Worm (Caenorhabditis elegans) whole organism, late embryonic: Measurements from ENCODE around the gene nspc-12.

Experiments used
- C08G9.2 ChIP-seq: sonication (generic microtip); optimal IDR thresholded peaks from 2 replicates; lab custom pipeline; 2016; ENCODE audit warnings: mild to moderate bottlenecking, missing genetic modification characterization, moderate library complexity, missing compliant biosample characterization
- F13H6.1 ChIP-seq: sonication (generic microtip); optimal IDR thresholded peaks from 2 replicates; lab custom pipeline; 2016; ENCODE audit warnings: missing genetic modification characterization, missing compliant biosample characterization
- K02D7.2 ChIP-seq: sonication (generic microtip); optimal IDR thresholded peaks from 2 replicates; lab custom pipeline; 2017; ENCODE audit warnings: mild to moderate bottlenecking, missing genetic modification characterization, missing compliant biosample characterization
- Y22D7AL.16 ChIP-seq: sonication (generic microtip); optimal IDR thresholded peaks from 2 replicates; lab custom pipeline; 2016; ENCODE audit warnings: missing genetic modification characterization, missing compliant biosample characterization
- ama-1 ChIP-seq: fragments of 150-350 bp; optimal IDR thresholded peaks from 2 replicates; lab custom pipeline; 2014
- ceh-18 ChIP-seq: sonication (generic microtip); optimal IDR thresholded peaks from 2 replicates; lab custom pipeline; 2016; ENCODE audit warnings: missing genetic modification characterization, missing compliant biosample characterization
- ceh-19 ChIP-seq: fragments of 200-800 bp; sonication (Bioruptor generic); optimal IDR thresholded peaks from 2 replicates; lab custom pipeline; 2018; ENCODE audit warnings: mild to moderate bottlenecking, missing genetic modification characterization, missing compliant biosample characterization
- ceh-30 ChIP-seq: fragments of 150-350 bp; optimal IDR thresholded peaks from 2 replicates; lab custom pipeline; 2014; ENCODE audit warnings: missing biosample characterization, missing genetic modification characterization
- ceh-31 ChIP-seq: sonication (generic microtip); optimal IDR thresholded peaks from 2 replicates; lab custom pipeline; 2016; ENCODE audit warnings: missing genetic modification characterization, missing compliant biosample characterization
- ceh-34 ChIP-seq: sonication (generic microtip); optimal IDR thresholded peaks from 2 replicates; lab custom pipeline; 2016; ENCODE audit warnings: mild to moderate bottlenecking, missing genetic modification characterization, missing compliant biosample characterization
- ceh-48 ChIP-seq: sonication (generic microtip); optimal IDR thresholded peaks from 2 replicates; lab custom pipeline; 2016; ENCODE audit warnings: missing genetic modification characterization, inconsistent platforms, missing compliant biosample characterization
- ceh-6 ChIP-seq: fragments of 200-800 bp; sonication (Bioruptor generic); optimal IDR thresholded peaks from 2 replicates; lab custom pipeline; 2018; ENCODE audit warnings: mild to moderate bottlenecking, missing genetic modification characterization, missing compliant biosample characterization
- ceh-9 ChIP-seq: sonication (generic microtip); optimal IDR thresholded peaks from 2 replicates; lab custom pipeline; 2016; ENCODE audit warnings: mild to moderate bottlenecking, missing genetic modification characterization, inconsistent platforms, missing compliant biosample characterization
- che-1 ChIP-seq: sonication (generic microtip); optimal IDR thresholded peaks from 2 replicates; lab custom pipeline; 2016; ENCODE audit warnings: mild to moderate bottlenecking, missing genetic modification characterization, missing compliant biosample characterization
- dve-1 ChIP-seq: sonication (generic microtip); optimal IDR thresholded peaks from 2 replicates; lab custom pipeline; 2017; ENCODE audit warnings: antibody characterized with exemption, mild to moderate bottlenecking, missing genetic modification characterization, missing compliant biosample characterization
- elt-2 ChIP-seq: sonication (generic microtip); optimal IDR thresholded peaks from 2 replicates; lab custom pipeline; 2016; ENCODE audit warnings: missing genetic modification reagents, missing genetic modification characterization, missing compliant biosample characterization
- eyg-1 ChIP-seq: sonication (generic microtip); optimal IDR thresholded peaks from 2 replicates; lab custom pipeline; 2016; ENCODE audit warnings: missing genotype, missing genetic modification characterization, missing compliant biosample characterization
- fkh-6 ChIP-seq: sonication (generic microtip); optimal IDR thresholded peaks from 2 replicates; lab custom pipeline; 2016; ENCODE audit warnings: missing genetic modification characterization, missing compliant biosample characterization
- gmeb-2 ChIP-seq: sonication (generic microtip); optimal IDR thresholded peaks from 2 replicates; lab custom pipeline; 2016; ENCODE audit warnings: missing genetic modification characterization, inconsistent platforms, missing compliant biosample characterization
- hlh-13 ChIP-seq: fragments of 200-800 bp; sonication (Bioruptor generic); optimal IDR thresholded peaks from 2 replicates; lab custom pipeline; 2018; ENCODE audit warnings: mild to moderate bottlenecking, missing genetic modification characterization, missing compliant biosample characterization
- hlh-30 ChIP-seq: sonication (generic microtip); optimal IDR thresholded peaks from 2 replicates; lab custom pipeline; 2017; ENCODE audit warnings: antibody characterized with exemption, missing genetic modification characterization, missing compliant biosample characterization; ENCODE audit not compliant: insufficient read depth
- hlh-8 ChIP-seq: sonication (generic microtip); optimal IDR thresholded peaks from 2 replicates; lab custom pipeline; 2016; ENCODE audit warnings: missing genotype, missing genetic modification characterization, missing compliant biosample characterization
- lim-6 ChIP-seq: sonication (generic microtip); optimal IDR thresholded peaks from 2 replicates; lab custom pipeline; 2016; ENCODE audit warnings: missing genetic modification characterization, missing compliant biosample characterization
- mec-3 ChIP-seq: sonication (generic microtip); optimal IDR thresholded peaks from 2 replicates; lab custom pipeline; 2016; ENCODE audit warnings: borderline replicate concordance, missing genetic modification characterization, missing compliant biosample characterization
- nfya-1 ChIP-seq: sonication (generic microtip); optimal IDR thresholded peaks from 2 replicates; lab custom pipeline; 2017; ENCODE audit warnings: missing genetic modification characterization, mild to moderate bottlenecking, missing compliant biosample characterization, antibody characterized with exemption, moderate library complexity
- pag-3 ChIP-seq: sonication (generic microtip); optimal IDR thresholded peaks from 2 replicates; lab custom pipeline; 2016; ENCODE audit warnings: missing compliant biosample characterization, missing genetic modification characterization, borderline replicate concordance
- pat-9 ChIP-seq: fragments of 200-800 bp; sonication (Bioruptor generic); optimal IDR thresholded peaks from 2 replicates; lab custom pipeline; 2018; ENCODE audit warnings: mild to moderate bottlenecking, missing genetic modification characterization, moderate library complexity, missing compliant biosample characterization
- pax-1 ChIP-seq: fragments of 150-350 bp; optimal IDR thresholded peaks from 2 replicates; lab custom pipeline; 2014; ENCODE audit warnings: missing biosample characterization, missing genetic modification characterization
- pqm-1 ChIP-seq: sonication (generic microtip); optimal IDR thresholded peaks from 2 replicates; lab custom pipeline; 2016; ENCODE audit warnings: missing genetic modification characterization, missing compliant biosample characterization
- pros-1 ChIP-seq: fragments of 150-350 bp; optimal IDR thresholded peaks from 2 replicates; lab custom pipeline; 2014; ENCODE audit warnings: missing biosample characterization, missing genetic modification reagents, missing genetic modification characterization
- ref-2 ChIP-seq: sonication (generic microtip); optimal IDR thresholded peaks from 2 replicates; lab custom pipeline; 2016; ENCODE audit warnings: missing genetic modification characterization, missing compliant biosample characterization
- rnt-1 ChIP-seq: sonication (generic microtip); optimal IDR thresholded peaks from 2 replicates; lab custom pipeline; 2016; ENCODE audit warnings: missing genetic modification characterization, missing compliant biosample characterization
- sdc-2 ChIP-seq: sonication (generic microtip); optimal IDR thresholded peaks from 2 replicates; lab custom pipeline; 2016; ENCODE audit warnings: missing genotype, missing genetic modification characterization, missing compliant biosample characterization
- sox-2 ChIP-seq: fragments of 200-800 bp; sonication (Bioruptor generic); IDR thresholded peaks from 2 replicates; pipeline ENCODE4 v1.3.6; 2022; ENCODE audit warnings: missing genetic modification reagents, missing genetic modification characterization, missing compliant biosample characterization
- tbx-2 ChIP-seq: sonication (generic microtip); optimal IDR thresholded peaks from 2 replicates; lab custom pipeline; 2016; ENCODE audit warnings: missing genetic modification characterization, missing compliant biosample characterization
- ttx-3 ChIP-seq: sonication (generic microtip); optimal IDR thresholded peaks from 2 replicates; lab custom pipeline; 2016; ENCODE audit warnings: missing genetic modification reagents, missing genetic modification characterization, missing compliant biosample characterization
- unc-3 ChIP-seq, 2 experiments: fragments of 200-800 bp in 1 of 2; sonication (Bioruptor generic) in 1 of 2; sonication (generic microtip) in 1 of 2; conservative IDR thresholded peaks in 1 of 2; optimal IDR thresholded peaks in 1 of 2; 2 replicates each; pipeline versions ENCODE4 v1.3.6 to Lab custom; 2016 to 2022; ENCODE audit warnings: missing compliant biosample characterization in 2 of 2, missing genetic modification characterization in 2 of 2, missing genetic modification reagents in 1 of 2
- unc-42 ChIP-seq: sonication (generic microtip); optimal IDR thresholded peaks from 2 replicates; lab custom pipeline; 2016; ENCODE audit warnings: missing genotype, missing genetic modification characterization, missing compliant biosample characterization
- unc-55 ChIP-seq: sonication (generic microtip); optimal IDR thresholded peaks from 2 replicates; lab custom pipeline; 2017; ENCODE audit warnings: missing biosample characterization, missing genetic modification reagents, missing genetic modification characterization
- unc-86 ChIP-seq: sonication (generic microtip); optimal IDR thresholded peaks from 2 replicates; lab custom pipeline; 2016; ENCODE audit warnings: missing genetic modification characterization, missing compliant biosample characterization

Gene nspc-12

DNA sequence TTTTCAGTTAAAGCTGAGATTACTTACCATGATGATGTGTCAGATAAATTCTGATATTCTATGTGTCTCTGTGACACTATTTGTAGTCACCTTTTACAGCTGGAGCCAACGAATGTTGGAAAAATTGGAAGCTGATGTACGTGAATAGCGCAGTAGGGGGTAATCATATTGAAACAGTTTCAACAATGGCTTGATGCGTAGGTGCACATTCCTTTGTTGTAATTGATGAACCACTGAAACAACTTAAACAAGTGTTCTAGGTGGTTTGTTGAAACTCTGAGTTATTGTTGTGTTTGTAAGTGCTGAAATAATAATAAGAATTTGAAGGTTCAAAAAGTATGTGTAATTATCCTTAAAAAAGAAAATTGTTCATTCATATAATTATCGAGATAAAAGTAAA lies at the start of gene nspc-12:
Gene nspc-12 (minus strand): TSS at position 101 of the 400 bp plus-strand sequence.
- TF ChIP-seq unc-86 (tag; lab: Kevin White, UChicago): no peak
- no peak for TF ChIP-seq fkh-6 (tag; lab: Kevin White, UChicago)
- TF ChIP-seq pax-1 (tag; lab: Kevin White, UChicago): no peak
- TF ChIP-seq lim-6: no peak
- no peak for TF ChIP-seq K02D7.2 (tag; lab: Kevin White, UChicago)
- no peak for TF ChIP-seq hlh-30 (tag; lab: Kevin White, UChicago)
- TF ChIP-seq unc-55 (GFP tag; lab: Kevin White, UChicago): no peak
- TF ChIP-seq ttx-3 (tag; lab: Kevin White, UChicago): no peak
- no peak for TF ChIP-seq eyg-1 (tag; lab: Kevin White, UChicago)
- no peak for TF ChIP-seq pqm-1 (tag; lab: Kevin White, UChicago)
- TF ChIP-seq ceh-9: no peak
- TF ChIP-seq ama-1: no peak

DNA sequence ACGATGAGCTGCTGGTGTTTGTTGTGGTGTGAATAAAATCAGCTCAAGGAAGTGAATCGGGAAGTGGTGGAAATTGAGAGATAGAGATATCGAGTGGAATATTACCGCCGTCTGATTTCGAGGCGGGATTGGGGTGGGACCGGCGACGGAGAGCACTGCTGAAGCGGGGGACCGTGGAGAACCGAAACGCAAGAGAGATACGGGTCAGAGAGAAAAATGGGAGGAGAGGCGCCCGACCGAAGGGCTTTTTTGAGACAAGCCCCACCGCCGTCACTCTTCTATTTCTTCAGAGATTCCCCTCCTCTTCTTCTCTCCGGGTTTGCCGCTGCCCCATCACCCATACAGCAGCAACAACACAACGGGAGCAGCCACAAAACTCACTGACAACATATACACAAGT lies 49.6 kb upstream of the nspc-12 start:
- peak; percentile 8 for TF ChIP-seq rnt-1
- no peak for TF ChIP-seq dve-1 (tag; lab: Kevin White, UChicago)
- no peak for TF ChIP-seq unc-86 (tag; lab: Kevin White, UChicago)
- no peak for TF ChIP-seq F13H6.1 (tag; lab: Kevin White, UChicago)
- no peak for TF ChIP-seq che-1 (tag; lab: Kevin White, UChicago)
- TF ChIP-seq pat-9: no peak
- TF ChIP-seq ceh-18: peak; percentile 3
- TF ChIP-seq gmeb-2 (tag; lab: Kevin White, UChicago): no peak
- no peak for TF ChIP-seq pag-3
- TF ChIP-seq hlh-13 (GFP tag; lab: Kevin White, UChicago): no peak
- TF ChIP-seq eyg-1 (tag; lab: Kevin White, UChicago): no peak

DNA sequence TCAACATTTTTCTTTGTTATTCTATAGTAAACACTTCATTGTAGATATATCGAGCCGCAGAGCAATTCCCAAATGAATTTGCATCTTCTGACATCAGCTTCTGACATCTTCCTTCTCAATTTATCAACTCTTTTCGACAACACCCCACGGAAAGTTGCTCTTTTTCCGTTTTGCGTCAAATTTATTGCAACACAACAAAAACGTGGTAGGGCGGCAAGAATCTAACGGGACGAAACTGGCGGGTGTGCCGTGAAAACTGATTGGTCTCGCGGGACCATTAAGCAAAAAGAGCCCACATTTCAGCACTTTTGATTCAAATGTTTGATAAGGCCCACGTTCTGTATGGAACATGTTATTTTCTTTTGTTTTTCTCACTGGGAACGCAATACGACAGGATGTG lies 48.2 kb upstream of the nspc-12 start:
- TF ChIP-seq elt-2 (tag; lab: Kevin White, UChicago) (no peak), unc-3 (GFP tag; conservative IDR thresholded peaks at IDR 0.05; lab: Robert Waterston, UW) (0 out of 2 replicates have a peak, but pooled peaks have one; percentile 29), unc-3 (tag; optimal IDR thresholded peaks at IDR 0.05; lab: Kevin White, UChicago) (peak; percentile 35)
- TF ChIP-seq, all 69 proteins: peak for 1

DNA sequence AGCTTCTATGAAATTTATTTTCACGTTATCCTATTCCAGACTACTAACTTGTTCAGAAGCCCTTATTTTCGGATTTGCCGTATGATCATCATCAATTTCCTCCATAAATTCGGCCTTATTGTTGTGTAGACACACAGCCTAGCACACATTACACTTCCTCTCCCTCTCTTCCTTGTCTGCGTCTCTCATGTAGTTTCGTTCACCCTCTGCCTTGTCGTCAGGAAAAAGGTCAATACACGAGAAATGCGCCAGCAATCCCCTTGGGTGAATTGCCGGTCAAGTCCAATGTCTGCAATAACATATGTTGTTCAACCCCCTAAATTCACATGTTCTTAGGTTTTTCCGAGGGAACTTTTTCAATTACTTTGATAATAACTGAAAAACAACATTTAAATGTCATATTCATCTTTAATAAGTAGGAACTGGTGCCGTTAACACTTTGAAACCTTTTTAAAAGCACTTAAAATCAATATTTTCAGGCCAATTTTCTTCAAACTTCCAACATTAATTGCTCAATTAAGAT lies 37.4 kb upstream of the nspc-12 start, which contains the start of gene F17E5.2:
Gene F17E5.2 (plus strand): TSS at position 473 of the 523 bp plus-strand sequence.
- peak; percentile 20 for TF ChIP-seq ceh-6 (GFP tag; lab: Kevin White, UChicago)
- peak; percentile 83 for TF ChIP-seq unc-42
- no peak for TF ChIP-seq pag-3
- TF ChIP-seq sox-2: no peak
- TF ChIP-seq nfya-1 (tag; lab: Kevin White, UChicago): peak; percentile 85
- no peak for TF ChIP-seq ceh-19 (GFP tag; lab: Kevin White, UChicago)
- peak; percentile 83 for TF ChIP-seq sdc-2
- TF ChIP-seq ref-2 (tag; lab: Kevin White, UChicago): peak; percentile 74
- TF ChIP-seq ceh-34 (tag; lab: Kevin White, UChicago): peak; percentile 77
- TF ChIP-seq C08G9.2 (tag; lab: Kevin White, UChicago): peak; percentile 9
- TF ChIP-seq tbx-2: peak; percentile 68
- no peak for TF ChIP-seq Y22D7AL.16 (tag; lab: Kevin White, UChicago)
- peak; percentile 18 for TF ChIP-seq pat-9
- no peak for TF ChIP-seq mec-3
- peak; percentile 10 for TF ChIP-seq elt-2 (tag; lab: Kevin White, UChicago)
- peak; percentile 84 for TF ChIP-seq ceh-18
- TF ChIP-seq dve-1 (tag; lab: Kevin White, UChicago): no peak
- peak; percentile 32 for TF ChIP-seq hlh-30 (tag; lab: Kevin White, UChicago)
- peak; percentile 77 for TF ChIP-seq ceh-31 (tag; lab: Kevin White, UChicago)
- TF ChIP-seq ceh-30 (tag; lab: Kevin White, UChicago): peak; percentile 94
- peak; percentile 78 for TF ChIP-seq pros-1 (tag; lab: Kevin White, UChicago)
- TF ChIP-seq hlh-8 (tag; lab: Kevin White, UChicago): peak; percentile 70
- TF ChIP-seq ceh-48 (tag; lab: Kevin White, UChicago): peak; percentile 71
- TF ChIP-seq F13H6.1 (tag; lab: Kevin White, UChicago): peak; percentile 12
- TF ChIP-seq unc-55 (GFP tag; lab: Kevin White, UChicago): peak; percentile 71
- TF ChIP-seq rnt-1: peak; percentile 32
